Worm (Caenorhabditis elegans): ENCODE data around the gene rsp-4.

The rsp-4 gene

DNA sequence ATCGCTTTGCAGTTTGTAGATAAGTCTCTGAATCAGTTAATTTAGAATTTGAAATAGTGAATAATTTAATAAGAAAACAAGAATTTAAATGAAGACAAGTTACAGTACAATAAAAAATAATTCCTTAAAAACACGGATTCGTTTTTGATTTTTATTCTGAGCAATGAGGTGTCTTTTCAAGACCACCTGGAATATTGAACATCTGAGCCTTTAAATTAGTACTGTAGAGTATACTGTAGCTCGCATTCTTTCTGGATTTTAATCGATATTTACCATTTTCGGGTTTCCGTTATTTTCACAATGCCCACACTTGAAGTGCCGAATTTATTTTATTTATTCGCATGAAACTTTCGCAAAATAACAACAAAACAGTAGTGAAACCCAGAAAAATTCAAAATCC, 35.2 kb upstream of the rsp-4 start, which contains the start of gene F07F6.7:
F07F6.7 (minus strand) TSS at position 27 of the 400 bp plus-strand sequence.
- TF ChIP-seq tbx-11 (GFP tag; IDR thresholded peaks at IDR 0.05) (no peak), ets-7 (tag; optimal IDR thresholded peaks at IDR 0.05) (no peak), pes-1 (GFP tag; IDR thresholded peaks at IDR 0.05) (no peak), scrt-1 (GFP tag; IDR thresholded peaks at IDR 0.05) (no peak), hmg-4 (GFP tag; optimal IDR thresholded peaks at IDR 0.05) (no peak), flt-1 (GFP tag; IDR thresholded peaks at IDR 0.05) (no peak), hmbx-1 (tag; optimal IDR thresholded peaks at IDR 0.05) (no peak), sea-1 (GFP tag; conservative IDR thresholded peaks at IDR 0.05) (no peak), B0310.2 (tag; optimal IDR thresholded peaks at IDR 0.05) (no peak), tbx-37 (GFP tag; conservative IDR thresholded peaks at IDR 0.05) (no peak), ceh-13 (GFP tag; optimal IDR thresholded peaks at IDR 0.05) (no peak)

ce11 chrII:5420947-5421614, 32.4 kb upstream of the rsp-4 start, which contains the start of gene tofu-6:
tofu-6 (plus strand) TSS chrII:5421248.
- TF ChIP-seq ama-1 (optimal IDR thresholded peaks at IDR 0.05) (peak; percentile 92), ceh-36 (tag; optimal IDR thresholded peaks at IDR 0.05) (no peak), hmbx-1 (tag; optimal IDR thresholded peaks at IDR 0.05) (no peak), hmg-4 (GFP tag; optimal IDR thresholded peaks at IDR 0.05) (no peak), aly-1 (tag; optimal IDR thresholded peaks at IDR 0.05) (peak; percentile 19), scrt-1 (GFP tag; IDR thresholded peaks at IDR 0.05) (no peak)

- TF ChIP-seq B0310.2 (tag; optimal IDR thresholded peaks at IDR 0.05) (no peak), tbx-11 (GFP tag; IDR thresholded peaks at IDR 0.05) (no peak), ets-7 (tag; optimal IDR thresholded peaks at IDR 0.05) (no peak), tbx-37 (GFP tag; conservative IDR thresholded peaks at IDR 0.05) (no peak), sea-1 (GFP tag; conservative IDR thresholded peaks at IDR 0.05) (no peak), pes-1 (GFP tag; IDR thresholded peaks at IDR 0.05) (no peak), ceh-36 (tag; optimal IDR thresholded peaks at IDR 0.05) (no peak), scrt-1 (GFP tag; IDR thresholded peaks at IDR 0.05) (no peak)
Observed at ce11 chrII:5418929-5419328, 30.3 kb upstream of the rsp-4 start, which contains the start of gene EEED8.15. EEED8.15 (plus strand) TSS chrII:5419229.

ce11 chrII:5418317-5418716, 29.7 kb upstream of the rsp-4 start:
- TF ChIP-seq hnd-1 (tag; optimal IDR thresholded peaks at IDR 0.05), result no peak
- TF ChIP-seq sea-1 (GFP tag; conservative IDR thresholded peaks at IDR 0.05), result 0 out of 2 replicates have a peak, but pooled peaks have one; percentile 10
- TF ChIP-seq flt-1 (GFP tag; IDR thresholded peaks at IDR 0.05), result peak; percentile 3; the same call in 1 of the 2 replicates

DNA sequence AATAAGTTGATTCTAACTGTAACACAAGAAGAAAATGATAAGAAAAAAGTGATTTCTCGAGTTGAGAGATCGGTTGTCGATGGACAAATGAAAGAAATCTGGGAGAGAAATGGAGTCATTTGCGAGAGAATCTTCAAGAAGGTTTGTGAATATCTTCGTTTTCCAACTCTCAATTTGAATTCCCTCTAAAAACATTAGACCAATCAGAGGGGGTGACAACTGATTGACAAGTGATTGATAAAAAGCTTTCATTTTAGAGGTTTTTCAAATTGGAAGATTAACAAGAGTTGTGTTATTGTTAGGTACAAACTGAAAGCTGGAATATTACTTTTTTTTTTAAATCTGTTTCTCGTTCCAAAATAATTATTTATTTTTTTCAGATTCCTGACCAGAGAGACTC, 29.3 kb upstream of the rsp-4 start:
- TF ChIP-seq ceh-13 (GFP tag; optimal IDR thresholded peaks at IDR 0.05), result no peak
- no peak for TF ChIP-seq ama-1 (optimal IDR thresholded peaks at IDR 0.05)
- no peak for TF ChIP-seq F13C5.2 (tag; optimal IDR thresholded peaks at IDR 0.05)
- TF ChIP-seq hmbx-1 (tag; optimal IDR thresholded peaks at IDR 0.05), result no peak
- no peak for TF ChIP-seq pes-1 (GFP tag; IDR thresholded peaks at IDR 0.05)
- TF ChIP-seq flt-1 (GFP tag; IDR thresholded peaks at IDR 0.05), result no peak
- no peak for TF ChIP-seq scrt-1 (GFP tag; IDR thresholded peaks at IDR 0.05)
- no peak for TF ChIP-seq aly-1 (tag; optimal IDR thresholded peaks at IDR 0.05)
- TF ChIP-seq tbx-11 (GFP tag; IDR thresholded peaks at IDR 0.05), result no peak
- TF ChIP-seq tra-4 (tag; optimal IDR thresholded peaks at IDR 0.05), result no peak
- TF ChIP-seq hmg-4 (GFP tag; optimal IDR thresholded peaks at IDR 0.05), result no peak
- no peak for TF ChIP-seq ets-7 (tag; optimal IDR thresholded peaks at IDR 0.05)
- no peak for TF ChIP-seq ceh-36 (tag; optimal IDR thresholded peaks at IDR 0.05)
- TF ChIP-seq B0310.2 (tag; optimal IDR thresholded peaks at IDR 0.05), result no peak
- no peak for TF ChIP-seq hnd-1 (tag; optimal IDR thresholded peaks at IDR 0.05)
- TF ChIP-seq sea-1 (GFP tag; conservative IDR thresholded peaks at IDR 0.05), result no peak
- no peak for TF ChIP-seq tbx-37 (GFP tag; conservative IDR thresholded peaks at IDR 0.05)

DNA sequence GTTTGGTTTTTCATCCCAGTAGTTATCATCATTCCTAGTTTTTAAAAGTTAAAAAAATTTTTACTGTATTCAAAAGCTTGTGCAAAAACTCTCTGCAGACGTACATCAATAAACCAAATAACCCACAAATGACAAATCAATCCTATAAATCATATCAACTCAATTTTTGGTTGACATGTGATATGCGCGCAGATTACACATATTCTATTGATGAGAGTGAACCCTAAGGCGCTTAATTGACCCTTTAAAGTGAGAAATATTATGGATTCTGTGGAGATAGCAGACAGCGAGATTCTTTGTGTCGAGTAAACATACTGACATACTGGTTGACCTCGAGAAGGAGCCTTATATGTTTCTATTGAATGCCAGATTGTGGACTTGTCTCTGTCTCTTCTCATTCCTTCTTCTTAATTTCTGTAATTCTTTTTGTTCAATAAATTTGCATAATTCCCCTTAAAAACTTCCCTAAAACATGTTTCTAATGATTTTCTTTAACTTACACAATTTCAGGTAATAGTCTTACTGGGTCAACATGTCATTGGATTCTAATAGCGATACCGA, 27.6 kb upstream of the rsp-4 start, which contains the start of gene EEED8.2:
EEED8.2 (plus strand) TSS at position 511 of the 561 bp plus-strand sequence.
- TF ChIP-seq sea-1 (GFP tag; conservative IDR thresholded peaks at IDR 0.05) (no peak), ets-7 (tag; optimal IDR thresholded peaks at IDR 0.05) (no peak), pes-1 (GFP tag; IDR thresholded peaks at IDR 0.05) (no peak), hmg-4 (GFP tag; optimal IDR thresholded peaks at IDR 0.05) (no peak), flt-1 (GFP tag; IDR thresholded peaks at IDR 0.05) (no peak)

- no peak for TF ChIP-seq B0310.2 (tag; optimal IDR thresholded peaks at IDR 0.05)
- no peak for TF ChIP-seq tbx-11 (GFP tag; IDR thresholded peaks at IDR 0.05)
- no peak for TF ChIP-seq F13C5.2 (tag; optimal IDR thresholded peaks at IDR 0.05)
- TF ChIP-seq ama-1 (optimal IDR thresholded peaks at IDR 0.05), result no peak
- no peak for TF ChIP-seq scrt-1 (GFP tag; IDR thresholded peaks at IDR 0.05)
- TF ChIP-seq hnd-1 (tag; optimal IDR thresholded peaks at IDR 0.05), result no peak
- TF ChIP-seq flt-1 (GFP tag; IDR thresholded peaks at IDR 0.05), result no peak
- TF ChIP-seq pes-1 (GFP tag; IDR thresholded peaks at IDR 0.05), result no peak
- TF ChIP-seq sea-1 (GFP tag; conservative IDR thresholded peaks at IDR 0.05), result no peak
- no peak for TF ChIP-seq ets-7 (tag; optimal IDR thresholded peaks at IDR 0.05)
- no peak for TF ChIP-seq tra-4 (tag; optimal IDR thresholded peaks at IDR 0.05)
- no peak for TF ChIP-seq hmg-4 (GFP tag; optimal IDR thresholded peaks at IDR 0.05)
- TF ChIP-seq ceh-13 (GFP tag; optimal IDR thresholded peaks at IDR 0.05), result no peak
- no peak for TF ChIP-seq tbx-37 (GFP tag; conservative IDR thresholded peaks at IDR 0.05)
- no peak for TF ChIP-seq hmbx-1 (tag; optimal IDR thresholded peaks at IDR 0.05)
- no peak for TF ChIP-seq aly-1 (tag; optimal IDR thresholded peaks at IDR 0.05)
- TF ChIP-seq ceh-36 (tag; optimal IDR thresholded peaks at IDR 0.05), result no peak
Observed at ce11 chrII:5414040-5414439, 25.4 kb upstream of the rsp-4 start, which contains the start of the genes EEED8.14 and EEED8.3. EEED8.14 (minus strand) TSS chrII:5414052. EEED8.3 (plus strand) TSS chrII:5414276.
